Worm (Caenorhabditis elegans) whole organism, young adult: ENCODE data around the gene acbp-4.

Experiments used
- B0035.1 ChIP-seq: sonication (generic microtip); optimal IDR thresholded peaks from 2 replicates; lab custom pipeline; 2016; ENCODE audit warnings: missing genetic modification characterization, mild to moderate bottlenecking, missing compliant biosample characterization, missing genotype, missing genetic modification reagents
- D2030.7 ChIP-seq: fragments of 200-800 bp; sonication (Bioruptor generic); IDR thresholded peaks from 2 replicates; pipeline ENCODE4 v1.3.6; 2022; ENCODE audit warnings: missing genetic modification reagents, missing genetic modification characterization, missing compliant biosample characterization
- F10E7.11 ChIP-seq: sonication (generic microtip); optimal IDR thresholded peaks from 2 replicates; lab custom pipeline; 2017; ENCODE audit warnings: mild to moderate bottlenecking, missing genetic modification characterization, moderate library complexity, missing compliant biosample characterization
- F22D6.2 ChIP-seq: sonication (generic microtip); optimal IDR thresholded peaks from 2 replicates; lab custom pipeline; 2016; ENCODE audit warnings: mild to moderate bottlenecking, missing genetic modification characterization, missing compliant biosample characterization
- F37B4.10 ChIP-seq: fragments of 200-800 bp; sonication (Bioruptor generic); IDR thresholded peaks from 2 replicates; pipeline ENCODE4 v1.3.6; 2022; ENCODE audit warnings: missing genetic modification characterization, missing compliant biosample characterization
- F49E8.2 ChIP-seq: sonication (generic microtip); optimal IDR thresholded peaks from 3 replicates; lab custom pipeline; 2017; ENCODE audit warnings: missing genetic modification characterization, mild to moderate bottlenecking, missing compliant biosample characterization, antibody characterized with exemption, moderate library complexity; ENCODE audit not compliant: insufficient read depth
- F52B5.7 ChIP-seq: sonication (generic microtip); optimal IDR thresholded peaks from 2 replicates; lab custom pipeline; 2016; ENCODE audit warnings: mild to moderate bottlenecking, missing genetic modification characterization, missing compliant biosample characterization
- F57C9.4 ChIP-seq: sonication (generic microtip); optimal IDR thresholded peaks from 2 replicates; lab custom pipeline; 2017; ENCODE audit warnings: mild to moderate bottlenecking, missing genetic modification characterization, missing compliant biosample characterization
- Y53F4B.3 ChIP-seq: fragments of 200-800 bp; sonication (Bioruptor generic); IDR thresholded peaks from 2 replicates; pipeline ENCODE4 v1.3.6; 2022; ENCODE audit warnings: missing genetic modification reagents, missing genetic modification characterization, missing compliant biosample characterization
- Y79H2A.3 ChIP-seq: fragments of 200-800 bp; sonication (Bioruptor generic); conservative IDR thresholded peaks from 2 replicates; pipeline ENCODE4 v1.3.6; 2022; ENCODE audit warnings: missing genetic modification reagents, missing genetic modification characterization, missing compliant biosample characterization
- ama-1 ChIP-seq, 3 experiments: fragments of 150-350 bp in 1 of 3; sonication (generic microtip) in 2 of 3; optimal IDR thresholded peaks; 2 replicates each; lab custom pipeline; 2014 to 2018; ENCODE audit warnings: missing biosample characterization in 2 of 3, missing genetic modification characterization in 2 of 3, missing genetic modification reagents in 2 of 3
- aptf-3 ChIP-seq: fragments of 200-800 bp; sonication (Bioruptor generic); IDR thresholded peaks from 2 replicates; pipeline ENCODE4 v1.3.6; 2022; ENCODE audit warnings: missing genetic modification characterization, missing compliant biosample characterization
- attf-5 ChIP-seq: fragments of 200-800 bp; sonication (Bioruptor generic); optimal IDR thresholded peaks from 2 replicates; lab custom pipeline; 2018; ENCODE audit warnings: mild to moderate bottlenecking, missing genetic modification characterization, missing compliant biosample characterization
- bed-1 ChIP-seq: fragments of 200-800 bp; sonication (Bioruptor generic); IDR thresholded peaks from 2 replicates; pipeline ENCODE4 v1.3.6; 2022; ENCODE audit warnings: missing genetic modification reagents, missing genetic modification characterization, missing compliant biosample characterization
- cebp-2 ChIP-seq: fragments of 200-800 bp; sonication (Bioruptor generic); IDR thresholded peaks from 2 replicates; pipeline ENCODE4 v1.3.6; 2022; ENCODE audit warnings: missing genetic modification characterization, missing compliant biosample characterization
- ceh-79 ChIP-seq: sonication (generic microtip); optimal IDR thresholded peaks from 2 replicates; lab custom pipeline; 2017; ENCODE audit warnings: mild to moderate bottlenecking, missing genetic modification characterization, missing compliant biosample characterization
- chd-7 ChIP-seq: sonication (generic microtip); optimal IDR thresholded peaks from 2 replicates; lab custom pipeline; 2016; ENCODE audit warnings: mild to moderate bottlenecking, missing genetic modification characterization, moderate library complexity, missing compliant biosample characterization
- die-1 ChIP-seq: sonication (generic microtip); optimal IDR thresholded peaks from 2 replicates; lab custom pipeline; 2016; ENCODE audit warnings: missing genotype, mild to moderate bottlenecking, missing genetic modification characterization, missing compliant biosample characterization
- dpff-1 ChIP-seq: sonication (generic microtip); optimal IDR thresholded peaks from 2 replicates; lab custom pipeline; 2017; ENCODE audit warnings: mild to moderate bottlenecking, missing genetic modification characterization, missing compliant biosample characterization
- dpl-1 ChIP-seq: fragments of 150-350 bp; optimal IDR thresholded peaks from 2 replicates; lab custom pipeline; 2014; ENCODE audit warnings: missing biosample characterization, missing genetic modification reagents, missing genetic modification characterization
- efl-1 ChIP-seq: fragments of 150-350 bp; optimal IDR thresholded peaks from 2 replicates; lab custom pipeline; 2014; ENCODE audit warnings: missing biosample characterization, missing genetic modification reagents, missing genetic modification characterization
- egrh-3 ChIP-seq: fragments of 200-800 bp; sonication (Bioruptor generic); IDR thresholded peaks from 2 replicates; pipeline ENCODE4 v1.3.6; 2022; ENCODE audit warnings: missing genetic modification reagents, missing genetic modification characterization, missing compliant biosample characterization
- ekl-4 ChIP-seq: fragments of 200-800 bp; sonication (Bioruptor generic); IDR thresholded peaks from 2 replicates; pipeline ENCODE4 v1.3.6; 2022; ENCODE audit warnings: missing genetic modification reagents, missing genetic modification characterization, missing compliant biosample characterization
- fkh-3 ChIP-seq: sonication (generic microtip); optimal IDR thresholded peaks from 2 replicates; lab custom pipeline; 2016; ENCODE audit warnings: mild to moderate bottlenecking, missing genetic modification characterization, missing compliant biosample characterization
- him-1 ChIP-seq: sonication (generic microtip); optimal IDR thresholded peaks from 2 replicates; lab custom pipeline; 2016; ENCODE audit warnings: missing genotype, missing genetic modification reagents, missing genetic modification characterization, missing compliant biosample characterization
- hmg-1.2 ChIP-seq: fragments of 200-800 bp; sonication (Bioruptor generic); IDR thresholded peaks from 2 replicates; pipeline ENCODE4 v1.3.6; 2022; ENCODE audit warnings: missing genetic modification reagents, missing genetic modification characterization, missing compliant biosample characterization
- hrde-1 ChIP-seq: sonication (generic microtip); optimal IDR thresholded peaks from 2 replicates; lab custom pipeline; 2016; ENCODE audit warnings: missing genetic modification characterization, mild to moderate bottlenecking, missing compliant biosample characterization, moderate library complexity, missing genotype, missing genetic modification reagents, borderline replicate concordance
- hsf-1 ChIP-seq: fragments of 200-800 bp; sonication (Bioruptor generic); IDR thresholded peaks from 2 replicates; pipeline ENCODE4 v1.3.6; 2022; ENCODE audit warnings: missing genetic modification reagents, missing genetic modification characterization, missing compliant biosample characterization
- lag-1 ChIP-seq: fragments of 200-800 bp; sonication (Bioruptor generic); IDR thresholded peaks from 2 replicates; pipeline ENCODE4 v1.3.6; 2022; ENCODE audit warnings: missing genetic modification reagents, missing genetic modification characterization, missing compliant biosample characterization
- let-526 ChIP-seq: fragments of 200-800 bp; sonication (Bioruptor generic); IDR thresholded peaks from 2 replicates; pipeline ENCODE4 v1.3.6; 2022; ENCODE audit warnings: missing genetic modification reagents, missing genetic modification characterization, missing compliant biosample characterization
- lin-26 ChIP-seq: fragments of 200-800 bp; sonication (Bioruptor generic); IDR thresholded peaks from 2 replicates; pipeline ENCODE4 v1.3.6; 2022; ENCODE audit warnings: missing genetic modification reagents, missing genetic modification characterization, missing compliant biosample characterization
- lin-54 ChIP-seq: fragments of 200-800 bp; sonication (Bioruptor generic); optimal IDR thresholded peaks from 2 replicates; lab custom pipeline; 2018; ENCODE audit warnings: mild to moderate bottlenecking, missing genetic modification characterization, missing compliant biosample characterization
- lir-1 ChIP-seq: fragments of 200-800 bp; sonication (Bioruptor generic); conservative IDR thresholded peaks from 2 replicates; pipeline ENCODE4 v1.3.6; 2022; ENCODE audit warnings: missing genetic modification reagents, missing genetic modification characterization, missing compliant biosample characterization
- madf-10 ChIP-seq: sonication (generic microtip); optimal IDR thresholded peaks from 2 replicates; lab custom pipeline; 2016; ENCODE audit warnings: mild to moderate bottlenecking, missing genetic modification characterization, missing compliant biosample characterization
- mcd-1 ChIP-seq: fragments of 200-800 bp; sonication (Bioruptor generic); IDR thresholded peaks from 2 replicates; pipeline ENCODE4 v1.3.6; 2022; ENCODE audit warnings: missing genetic modification reagents, missing genetic modification characterization, missing compliant biosample characterization
- mes-4 ChIP-seq: sonication (generic microtip); optimal IDR thresholded peaks from 2 replicates; lab custom pipeline; 2016; ENCODE audit warnings: missing genotype, missing genetic modification characterization, missing compliant biosample characterization
- mxl-1 ChIP-seq: sonication (generic microtip); optimal IDR thresholded peaks from 2 replicates; lab custom pipeline; 2016; ENCODE audit warnings: missing genetic modification characterization, missing compliant biosample characterization
- nfya-1 ChIP-seq: sonication (generic microtip); optimal IDR thresholded peaks from 2 replicates; lab custom pipeline; 2017; ENCODE audit warnings: antibody characterized with exemption, missing compliant biosample characterization, missing genetic modification characterization, borderline replicate concordance; ENCODE audit not compliant: insufficient read depth
- nfya-2 ChIP-seq: fragments of 200-800 bp; sonication (Bioruptor generic); IDR thresholded peaks from 2 replicates; pipeline ENCODE4 v1.3.6; 2022; ENCODE audit warnings: missing genetic modification reagents, missing genetic modification characterization, missing compliant biosample characterization
- nhr-120 ChIP-seq: fragments of 200-800 bp; sonication (Bioruptor generic); IDR thresholded peaks from 2 replicates; pipeline ENCODE4 v1.3.6; 2022; ENCODE audit warnings: missing genetic modification characterization, missing compliant biosample characterization
- nhr-80 ChIP-seq: sonication (generic microtip); optimal IDR thresholded peaks from 2 replicates; lab custom pipeline; 2016; ENCODE audit warnings: missing genetic modification characterization, missing compliant biosample characterization
- pbrm-1 ChIP-seq: fragments of 200-800 bp; sonication (Bioruptor generic); IDR thresholded peaks from 2 replicates; pipeline ENCODE4 v1.3.6; 2022; ENCODE audit warnings: missing genetic modification reagents, missing genetic modification characterization, missing compliant biosample characterization
- repo-1 ChIP-seq: sonication (generic microtip); optimal IDR thresholded peaks from 2 replicates; lab custom pipeline; 2017; ENCODE audit warnings: mild to moderate bottlenecking, missing genetic modification characterization, missing compliant biosample characterization
- snpc-3.4 ChIP-seq: sonication (generic microtip); optimal IDR thresholded peaks from 2 replicates; lab custom pipeline; 2017; ENCODE audit warnings: missing genetic modification characterization, mild to moderate bottlenecking, missing compliant biosample characterization, antibody characterized with exemption, moderate library complexity, missing genotype, missing genetic modification reagents
- somi-1 ChIP-seq: fragments of 200-800 bp; sonication (Bioruptor generic); optimal IDR thresholded peaks from 2 replicates; lab custom pipeline; 2018; ENCODE audit warnings: mild to moderate bottlenecking, missing genetic modification characterization, missing compliant biosample characterization
- sptf-2 ChIP-seq: fragments of 200-800 bp; sonication (Bioruptor generic); optimal IDR thresholded peaks from 2 replicates; lab custom pipeline; 2018; ENCODE audit warnings: mild to moderate bottlenecking, missing genetic modification characterization, missing compliant biosample characterization
- tbx-9 ChIP-seq: sonication (generic microtip); optimal IDR thresholded peaks from 2 replicates; lab custom pipeline; 2016; ENCODE audit warnings: borderline replicate concordance, missing genetic modification characterization, inconsistent platforms, missing compliant biosample characterization
- unc-62 ChIP-seq: fragments of 150-350 bp; optimal IDR thresholded peaks from 2 replicates; lab custom pipeline; 2014; ENCODE audit warnings: missing biosample characterization, missing genetic modification reagents, missing genetic modification characterization
- zim-3 ChIP-seq: sonication (generic microtip); optimal IDR thresholded peaks from 2 replicates; lab custom pipeline; 2017; ENCODE audit warnings: mild to moderate bottlenecking, missing genetic modification characterization, moderate library complexity, missing compliant biosample characterization
- ztf-28 ChIP-seq: fragments of 200-800 bp; sonication (Bioruptor generic); IDR thresholded peaks from 2 replicates; pipeline ENCODE4 v1.3.6; 2022; ENCODE audit warnings: missing genetic modification reagents, missing genetic modification characterization, missing compliant biosample characterization

Gene acbp-4

DNA sequence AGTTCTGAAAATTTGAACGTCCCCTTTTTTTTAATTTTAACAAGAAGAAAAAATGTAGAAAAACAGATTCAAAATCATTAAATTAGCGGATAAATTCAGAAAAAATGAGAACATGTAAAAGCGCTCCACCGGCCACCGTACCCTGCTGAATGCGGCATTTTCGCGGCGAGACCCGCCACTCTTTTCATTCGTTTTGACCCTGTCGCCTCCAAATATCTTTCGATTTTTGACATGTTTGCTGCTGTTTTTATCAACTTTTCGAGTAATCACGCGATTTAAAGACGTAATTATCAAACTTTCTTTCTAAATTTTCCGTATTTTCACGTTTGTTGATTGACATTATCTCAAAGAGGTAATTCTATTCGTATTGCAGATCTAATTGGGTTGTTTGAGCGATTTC, 27.3 kb upstream of the acbp-4 start, which contains the start of gene gsp-2 (continued):
- TF ChIP-seq F57C9.4 = no peak
- no peak for TF ChIP-seq nfya-1 (tag; lab: Kevin White, UChicago)
- no peak for TF ChIP-seq die-1 (tag; lab: Kevin White, UChicago)
- TF ChIP-seq hrde-1 (tag; lab: Kevin White, UChicago) = no peak
- peak; percentile 73 for TF ChIP-seq attf-5 (GFP tag; lab: Kevin White, UChicago)
- TF ChIP-seq lag-1 = no peak
- TF ChIP-seq nfya-2 (GFP tag; lab: Robert Waterston, UW) = no peak
- TF ChIP-seq aptf-3 (GFP tag; lab: Robert Waterston, UW) = no peak
- peak; percentile 61 for TF ChIP-seq lin-54
- no peak for TF ChIP-seq F22D6.2 (tag; lab: Kevin White, UChicago)
- no peak; the same call in 1 of the 2 replicates for TF ChIP-seq pbrm-1 (GFP tag; lab: Robert Waterston, UW)
- no peak for TF ChIP-seq ama-1 (optimal IDR thresholded peaks at IDR 0.05; lab: Kevin White, UChicago)
- TF ChIP-seq ama-1 (GFP tag; optimal IDR thresholded peaks at IDR 0.05; lab: Kevin White, UChicago) = no peak
- TF ChIP-seq lin-26 (GFP tag; lab: Robert Waterston, UW) = 0 out of 2 replicates have a peak, but pooled peaks have one; percentile 34
- TF ChIP-seq bed-1 (GFP tag; lab: Robert Waterston, UW) = no peak
- no peak for TF ChIP-seq Y79H2A.3 (GFP tag; lab: Robert Waterston, UW)
- no peak for TF ChIP-seq dpff-1
- TF ChIP-seq mes-4 (tag; lab: Kevin White, UChicago) = no peak
- no peak for TF ChIP-seq F52B5.7 (tag; lab: Kevin White, UChicago)
- TF ChIP-seq hmg-1.2 (GFP tag; lab: Robert Waterston, UW) = peak; percentile 47; the same call in 1 of the 2 replicates
- TF ChIP-seq unc-62 = no peak
- peak; percentile 13 for TF ChIP-seq dpl-1 (GFP tag; lab: Kevin White, UChicago)
- no peak for TF ChIP-seq F49E8.2 (tag; lab: Kevin White, UChicago)
- TF ChIP-seq tbx-9 = no peak
- peak; percentile 60; the same call in 1 of the 2 replicates for TF ChIP-seq egrh-3 (GFP tag; lab: Robert Waterston, UW)
- no peak for TF ChIP-seq Y53F4B.3 (GFP tag; lab: Robert Waterston, UW)
- TF ChIP-seq B0035.1 = no peak
- TF ChIP-seq nhr-120 (GFP tag; lab: Robert Waterston, UW) = no peak
- no peak for TF ChIP-seq ztf-28 (GFP tag; lab: Robert Waterston, UW)
- TF ChIP-seq ekl-4 (GFP tag; lab: Robert Waterston, UW) = no peak
- TF ChIP-seq lir-1 (GFP tag; lab: Robert Waterston, UW) = peak; percentile 62; the same call in 1 of the 2 replicates
- TF ChIP-seq him-1 = no peak
- TF ChIP-seq F37B4.10 (GFP tag; lab: Robert Waterston, UW) = no peak
- no peak for TF ChIP-seq fkh-3 (tag; lab: Kevin White, UChicago)
- no peak for TF ChIP-seq madf-10
- TF ChIP-seq repo-1 (tag; lab: Kevin White, UChicago) = no peak
- TF ChIP-seq somi-1 (GFP tag; lab: Kevin White, UChicago) = no peak
- no peak for TF ChIP-seq hsf-1 (GFP tag; lab: Robert Waterston, UW)
- TF ChIP-seq cebp-2 (GFP tag; lab: Robert Waterston, UW) = 0 out of 2 replicates have a peak, but pooled peaks have one; percentile 14
- no peak for TF ChIP-seq F10E7.11 (tag; lab: Kevin White, UChicago)
- TF ChIP-seq nhr-80 (tag; lab: Kevin White, UChicago) = peak; percentile 84
- TF ChIP-seq D2030.7 (GFP tag; lab: Robert Waterston, UW) = no peak; the same call in 1 of the 2 replicates
- no peak for TF ChIP-seq chd-7
- TF ChIP-seq ceh-79 (tag; lab: Kevin White, UChicago) = no peak
- peak; percentile 67 for TF ChIP-seq efl-1 (GFP tag; lab: Kevin White, UChicago)
- TF ChIP-seq sptf-2 (GFP tag; lab: Kevin White, UChicago) = no peak
- no peak for TF ChIP-seq let-526 (GFP tag; lab: Robert Waterston, UW)
- no peak for TF ChIP-seq mxl-1 (tag; lab: Kevin White, UChicago)
- TF ChIP-seq mcd-1 (GFP tag; lab: Robert Waterston, UW) = peak; percentile 84
- TF ChIP-seq snpc-3.4 (tag; lab: Kevin White, UChicago) = peak; percentile 43
- TF ChIP-seq zim-3 (tag; lab: Kevin White, UChicago) = no peak
